Fruit fly (Drosophila melanogaster) whole organism, embryonic: Measurements from ENCODE around the gene hog.

Experiments
- Bdp1 ChIP-seq: fragments of 200-800 bp; sonication (Bioruptor generic); optimal IDR thresholded peaks from 3 replicates; lab custom pipeline; 2016; ENCODE audit warnings: missing biosample characterization, missing genetic modification characterization
- C15 ChIP-seq: fragments of 200-800 bp; sonication (Bioruptor generic); IDR thresholded peaks from 3 replicates; pipeline ENCODE4 v1.3.6; 2022; ENCODE audit warnings: missing biosample characterization, missing genetic modification characterization
- CG10321 ChIP-seq: fragments of 200-800 bp; sonication (Bioruptor generic); IDR thresholded peaks from 2 replicates; pipeline ENCODE4 v1.3.6; 2022; ENCODE audit warnings: missing biosample characterization, missing genetic modification characterization
- CG11504 ChIP-seq: fragments of 200-800 bp; sonication (Bioruptor generic); optimal IDR thresholded peaks from 3 replicates; lab custom pipeline; 2019; ENCODE audit warnings: missing biosample characterization, mild to moderate bottlenecking, missing genetic modification characterization, moderate library complexity
- CG12219 ChIP-seq: fragments of 200-800 bp; sonication (Bioruptor generic); optimal IDR thresholded peaks from 3 replicates; lab custom pipeline; 2018; ENCODE audit warnings: missing biosample characterization, mild to moderate bottlenecking, missing genetic modification characterization
- CG12659 ChIP-seq: fragments of 200-800 bp; sonication (Bioruptor generic); optimal IDR thresholded peaks from 3 replicates; lab custom pipeline; 2017; ENCODE audit warnings: mild to moderate bottlenecking, missing biosample characterization, missing genetic modification reagents, missing genetic modification characterization
- CG13775 ChIP-seq: fragments of 200-800 bp; sonication (Bioruptor generic); optimal IDR thresholded peaks from 3 replicates; lab custom pipeline; 2017; ENCODE audit warnings: missing biosample characterization, mild to moderate bottlenecking, missing genetic modification characterization
- CG15269 ChIP-seq: fragments of 200-800 bp; sonication (Bioruptor generic); optimal IDR thresholded peaks from 2 replicates; lab custom pipeline; 2018; ENCODE audit warnings: missing biosample characterization, mild to moderate bottlenecking, missing genetic modification characterization, moderate library complexity
- CG16813 ChIP-seq: fragments of 200-800 bp; sonication (Bioruptor generic); IDR thresholded peaks from 3 replicates; pipeline ENCODE4 v1.3.6; 2022; ENCODE audit warnings: missing biosample characterization, missing genetic modification characterization; ENCODE audit not compliant: partially characterized antibody
- CG17802 ChIP-seq: fragments of 200-800 bp; sonication (Bioruptor generic); optimal IDR thresholded peaks from 2 replicates; lab custom pipeline; 2018; ENCODE audit warnings: missing biosample characterization, mild to moderate bottlenecking, missing genetic modification characterization, moderate library complexity
- CG18476 ChIP-seq: fragments of 200-800 bp; sonication (Bioruptor generic); optimal IDR thresholded peaks from 2 replicates; lab custom pipeline; 2016; ENCODE audit warnings: missing biosample characterization, mild to moderate bottlenecking, missing genetic modification characterization
- CG18599 ChIP-seq: fragments of 200-800 bp; sonication (Bioruptor generic); optimal IDR thresholded peaks from 3 replicates; lab custom pipeline; 2017; ENCODE audit warnings: missing biosample characterization, missing genetic modification characterization, mild to moderate bottlenecking, moderate library complexity, missing genetic modification reagents
- CG2120 ChIP-seq: fragments of 200-800 bp; sonication (Bioruptor generic); optimal IDR thresholded peaks from 3 replicates; lab custom pipeline; 2016; ENCODE audit warnings: missing biosample characterization, missing genetic modification characterization
- CG2678 ChIP-seq: fragments of 200-800 bp; sonication (Bioruptor generic); optimal IDR thresholded peaks from 3 replicates; lab custom pipeline; 2019; ENCODE audit warnings: missing biosample characterization, mild to moderate bottlenecking, missing genetic modification characterization, moderate library complexity
- CG34422 ChIP-seq: fragments of 200-800 bp; sonication (Bioruptor generic); IDR thresholded peaks from 3 replicates; pipeline ENCODE4 v1.3.6; 2022; ENCODE audit warnings: missing biosample characterization, missing genetic modification characterization
- CG3995 ChIP-seq: fragments of 200-800 bp; sonication (Bioruptor generic); optimal IDR thresholded peaks from 3 replicates; lab custom pipeline; 2016; ENCODE audit warnings: missing biosample characterization, missing genetic modification characterization
- CG6683 ChIP-seq: fragments of 200-800 bp; sonication (Bioruptor generic); optimal IDR thresholded peaks from 2 replicates; lab custom pipeline; 2017; ENCODE audit warnings: missing biosample characterization, mild to moderate bottlenecking, missing genetic modification characterization, missing genetic modification reagents
- CG6765 ChIP-seq: fragments of 200-800 bp; sonication (Bioruptor generic); optimal IDR thresholded peaks from 3 replicates; lab custom pipeline; 2017; ENCODE audit warnings: missing biosample characterization, mild to moderate bottlenecking, missing genetic modification characterization
- CG8290 ChIP-seq, 3 experiments: fragments of 200-800 bp; sonication (Bioruptor generic); optimal IDR thresholded peaks; 2 replicates each; lab custom pipeline; 2016 to 2019; ENCODE audit warnings: missing biosample characterization in 3 of 3, missing genetic modification characterization in 3 of 3, mild to moderate bottlenecking in 2 of 3, moderate library complexity in 1 of 3
- CG9797 ChIP-seq: fragments of 200-800 bp; sonication (Bioruptor generic); optimal IDR thresholded peaks from 3 replicates; lab custom pipeline; 2018; ENCODE audit warnings: missing biosample characterization, mild to moderate bottlenecking, missing genetic modification characterization
- Dbx ChIP-seq: fragments of 200-800 bp; sonication (Bioruptor generic); IDR thresholded peaks from 3 replicates; pipeline ENCODE4 v1.3.6; 2022; ENCODE audit warnings: missing biosample characterization, missing genetic modification characterization
- Dip3 ChIP-seq: fragments of 200-800 bp; sonication (Bioruptor generic); optimal IDR thresholded peaks from 3 replicates; lab custom pipeline; 2016; ENCODE audit warnings: missing biosample characterization, missing genetic modification characterization
- Eip74EF ChIP-seq, 2 experiments: fragments of 200-800 bp in 1 of 2; fragments of >200 bp in 1 of 2; sonication (Bioruptor generic) in 1 of 2; optimal IDR thresholded peaks; 2 replicates each; lab custom pipeline; 2017 to 2019; ENCODE audit warnings: missing biosample characterization in 2 of 2, missing genetic modification characterization in 2 of 2, mild to moderate bottlenecking in 1 of 2, moderate library complexity in 1 of 2
- Fer1 ChIP-seq: fragments of 200-800 bp; sonication (Bioruptor generic); optimal IDR thresholded peaks from 2 replicates; lab custom pipeline; 2017; ENCODE audit warnings: missing biosample characterization, mild to moderate bottlenecking, missing genetic modification characterization
- Gsc ChIP-seq: fragments of 200-800 bp; sonication (Bioruptor generic); IDR thresholded peaks from 2 replicates; pipeline ENCODE4 v1.3.6; 2022; ENCODE audit warnings: missing biosample characterization, missing genetic modification characterization
- Hr51 ChIP-seq, 2 experiments: fragments of 200-800 bp; sonication (Bioruptor generic); optimal IDR thresholded peaks; 2 replicates in 1 of 2; 3 replicates in 1 of 2; lab custom pipeline; 2016 to 2018; ENCODE audit warnings: missing biosample characterization in 2 of 2, missing genetic modification characterization in 2 of 2, mild to moderate bottlenecking in 1 of 2, moderate library complexity in 1 of 2
- Jarid2 ChIP-seq: fragments of 200-800 bp; sonication (Bioruptor generic); optimal IDR thresholded peaks from 3 replicates; lab custom pipeline; 2017; ENCODE audit warnings: mild to moderate bottlenecking, missing biosample characterization, missing genetic modification reagents, missing genetic modification characterization
- Kr ChIP-seq: fragments of 200-800 bp; sonication (Bioruptor generic); optimal IDR thresholded peaks from 2 replicates; lab custom pipeline; 2017; ENCODE audit warnings: missing biosample characterization, mild to moderate bottlenecking, missing genetic modification characterization
- Med ChIP-seq: fragments of 200-800 bp; sonication (Bioruptor generic); peaks from one replicate; lab custom pipeline; 2016; ENCODE audit warnings: missing biosample characterization, missing genetic modification characterization, mild to moderate bottlenecking, inconsistent platforms, moderate library complexity
- NfI ChIP-seq: fragments of 200-800 bp; sonication (Bioruptor generic); optimal IDR thresholded peaks from 3 replicates; lab custom pipeline; 2018; ENCODE audit warnings: missing biosample characterization, mild to moderate bottlenecking, missing genetic modification characterization, moderate library complexity
- Rfx ChIP-seq: fragments of 200-800 bp; sonication (Bioruptor generic); IDR thresholded peaks from 2 replicates; pipeline ENCODE4 v1.3.6; 2022; ENCODE audit warnings: missing biosample characterization, missing genetic modification characterization
- crol ChIP-seq: fragments of 200-800 bp; sonication (Bioruptor generic); IDR thresholded peaks from 2 replicates; pipeline ENCODE4 v1.3.6; 2022; ENCODE audit warnings: missing biosample characterization, missing genetic modification characterization
- dmrt99B ChIP-seq: fragments of 200-800 bp; sonication (Bioruptor generic); optimal IDR thresholded peaks from 2 replicates; lab custom pipeline; 2018; ENCODE audit warnings: missing biosample characterization, mild to moderate bottlenecking, missing genetic modification characterization, moderate library complexity
- dysf ChIP-seq: fragments of 200-800 bp; sonication (Bioruptor generic); IDR thresholded peaks from 3 replicates; pipeline ENCODE4 v1.3.6; 2022; ENCODE audit warnings: missing biosample characterization, missing genetic modification characterization
- fd3F ChIP-seq: fragments of 200-800 bp; sonication (Bioruptor generic); optimal IDR thresholded peaks from 2 replicates; lab custom pipeline; 2018; ENCODE audit warnings: missing biosample characterization, mild to moderate bottlenecking, missing genetic modification characterization, moderate library complexity
- fd96Cb ChIP-seq: fragments of 200-800 bp; sonication (Bioruptor generic); optimal IDR thresholded peaks from 2 replicates; lab custom pipeline; 2018; ENCODE audit warnings: missing biosample characterization, mild to moderate bottlenecking, missing genetic modification characterization, moderate library complexity
- grau ChIP-seq: fragments of 200-800 bp; optimal IDR thresholded peaks from 3 replicates; lab custom pipeline; 2019; ENCODE audit warnings: missing biosample characterization, mild to moderate bottlenecking, missing genetic modification characterization, moderate library complexity
- her ChIP-seq: fragments of 200-800 bp; sonication (Bioruptor generic); optimal IDR thresholded peaks from 2 replicates; lab custom pipeline; 2016; ENCODE audit warnings: missing biosample characterization, missing genetic modification characterization
- lab ChIP-seq: fragments of 200-800 bp; sonication (Bioruptor generic); optimal IDR thresholded peaks from 3 replicates; lab custom pipeline; 2017; ENCODE audit warnings: missing biosample characterization, missing genetic modification characterization, mild to moderate bottlenecking, moderate library complexity, missing genetic modification reagents
- nau ChIP-seq: fragments of 200-800 bp; sonication (Bioruptor generic); optimal IDR thresholded peaks from 3 replicates; lab custom pipeline; 2017; ENCODE audit warnings: missing biosample characterization, mild to moderate bottlenecking, missing genetic modification characterization, missing genetic modification reagents
- pnt ChIP-seq: fragments of 200-800 bp; sonication (Bioruptor generic); optimal IDR thresholded peaks from 3 replicates; lab custom pipeline; 2016; ENCODE audit warnings: missing biosample characterization, missing genetic modification characterization
- pum ChIP-seq: fragments of 200-800 bp; sonication (Bioruptor generic); optimal IDR thresholded peaks from 2 replicates; lab custom pipeline; 2016; ENCODE audit warnings: missing biosample characterization, missing genetic modification characterization
- pzg ChIP-seq: fragments of 200-800 bp; sonication (Bioruptor generic); optimal IDR thresholded peaks from 3 replicates; lab custom pipeline; 2018; ENCODE audit warnings: missing biosample characterization, mild to moderate bottlenecking, missing genetic modification characterization, moderate library complexity
- row ChIP-seq: fragments of 200-800 bp; sonication (Bioruptor generic); IDR thresholded peaks from 3 replicates; pipeline ENCODE4 v1.3.6; 2022; ENCODE audit warnings: missing biosample characterization, missing genetic modification characterization
- sens ChIP-seq: fragments of 200-800 bp; sonication (Bioruptor generic); peaks from one replicate; lab custom pipeline; 2016; ENCODE audit warnings: missing biosample characterization, missing genetic modification characterization
- seq ChIP-seq: fragments of 200-800 bp; sonication (Bioruptor generic); IDR thresholded peaks from 2 replicates; pipeline ENCODE4 v1.3.6; 2022; ENCODE audit warnings: missing biosample characterization, missing genetic modification characterization
- slbo ChIP-seq: fragments of 200-800 bp; sonication (Bioruptor generic); IDR thresholded peaks from 2 replicates; pipeline ENCODE4 v1.3.6; 2022; ENCODE audit warnings: missing biosample characterization, missing genetic modification characterization
- vnd ChIP-seq: fragments of 200-800 bp; sonication (Bioruptor generic); IDR thresholded peaks from 3 replicates; pipeline ENCODE4 v1.3.6; 2022; ENCODE audit warnings: missing biosample characterization, missing genetic modification characterization; ENCODE audit not compliant: partially characterized antibody
- z ChIP-seq: fragments of 200-800 bp; sonication (Bioruptor generic); IDR thresholded peaks from 3 replicates; pipeline ENCODE4 v1.3.6; 2022; ENCODE audit warnings: missing biosample characterization, missing genetic modification characterization

Gene hog

DNA sequence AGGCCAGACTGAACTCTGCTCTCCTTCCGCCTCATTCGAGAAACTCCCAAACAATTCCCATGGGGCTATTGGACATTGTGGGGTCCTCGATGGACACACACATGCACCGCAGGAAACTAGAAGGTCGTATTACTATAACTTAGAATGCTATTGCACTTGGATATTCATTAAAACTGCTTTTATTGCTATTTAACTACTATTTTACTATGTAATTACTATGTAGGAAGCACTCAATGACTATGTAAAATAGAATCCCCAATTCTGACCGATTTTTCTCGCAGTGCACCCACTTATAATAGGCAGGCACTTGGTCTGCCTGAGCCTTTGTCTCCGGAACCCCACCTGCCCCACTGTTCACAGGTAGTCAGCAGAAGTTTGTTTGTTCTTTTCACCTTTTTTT, 6.3 kb upstream of the hog start:
- TF ChIP-seq CG18599 (GFP tag; lab: Kevin White, UChicago) (peak; percentile 58), dmrt99B (tag; lab: Kevin White, UChicago) (peak; percentile 25), Dbx (peak; percentile 31; the same call in 1 of the 3 replicates), CG18476 (GFP tag; lab: Kevin White, UChicago) (no peak), CG11504 (peak; percentile 11), sens (GFP tag; lab: Kevin White, UChicago) (peak; percentile 64), CG2678 (tag; lab: Kevin White, UChicago) (peak; percentile 26), lab (peak; percentile 49), slbo (GFP tag; lab: Robert Waterston, UW) (0 out of 2 replicates have a peak, but pooled peaks have one; percentile 25), CG10321 (no peak), Med (peak; percentile 71), CG8290 (GFP tag; optimal IDR thresholded peaks at IDR 0.05; lab: Kevin White, UChicago) (no peak), CG8290 (tag; optimal IDR thresholded peaks at IDR 0.05; lab: Kevin White, UChicago) (peak in 1 of 2 experiments; percentile 24), pum (GFP tag; lab: Kevin White, UChicago) (no peak), CG2120 (GFP tag; lab: Kevin White, UChicago) (peak; percentile 24), Bdp1 (GFP tag; lab: Kevin White, UChicago) (no peak), dysf (GFP tag; lab: Robert Waterston, UW) (peak; percentile 45; the same call in 1 of the 3 replicates), row (GFP tag; lab: Robert Waterston, UW) (peak; percentile 41; the same call in 1 of the 3 replicates), Fer1 (GFP tag; lab: Kevin White, UChicago) (peak; percentile 9), Hr51 (GFP tag; optimal IDR thresholded peaks at IDR 0.05; lab: Kevin White, UChicago) (peak in 1 of 2 experiments; percentile 7), CG6683 (no peak), Rfx (GFP tag; lab: Robert Waterston, UW) (0 out of 2 replicates have a peak, but pooled peaks have one; percentile 21), grau (peak; percentile 7), NfI (GFP tag; lab: Kevin White, UChicago) (peak; percentile 10), seq (GFP tag; lab: Robert Waterston, UW) (no peak)

- TF ChIP-seq fd96Cb (tag; lab: Kevin White, UChicago) (peak; percentile 56), Eip74EF (GFP tag; optimal IDR thresholded peaks at IDR 0.05; lab: Kevin White, UChicago) (peak in 1 of 2 experiments; percentile 74), nau (GFP tag; lab: Kevin White, UChicago) (peak; percentile 92), CG9797 (no peak), CG16813 (GFP tag; lab: Robert Waterston, UW) (no peak), fd3F (GFP tag; lab: Kevin White, UChicago) (peak; percentile 65), crol (0 out of 2 replicates have a peak, but pooled peaks have one; percentile 29), her (peak; percentile 68), z (GFP tag; lab: Robert Waterston, UW) (0 out of 3 replicates have a peak, but pooled peaks have one; percentile 58), CG17802 (tag; lab: Kevin White, UChicago) (peak; percentile 58), CG15269 (tag; lab: Kevin White, UChicago) (peak; percentile 72), CG13775 (GFP tag; lab: Kevin White, UChicago) (peak; percentile 38), CG12659 (GFP tag; lab: Kevin White, UChicago) (peak; percentile 81), pzg (GFP tag; lab: Kevin White, UChicago) (no peak), Dip3 (peak; percentile 33), Jarid2 (peak; percentile 70), C15 (GFP tag; lab: Robert Waterston, UW) (peak; percentile 56; the same call in 1 of the 3 replicates), CG34422 (peak; percentile 61; the same call in 2 of the 3 replicates), Gsc (GFP tag; lab: Robert Waterston, UW) (no peak), CG12219 (GFP tag; lab: Kevin White, UChicago) (peak; percentile 81), CG6765 (GFP tag; lab: Kevin White, UChicago) (peak; percentile 81), pnt (GFP tag; lab: Kevin White, UChicago) (peak; percentile 65), CG3995 (no peak), Kr (GFP tag; lab: Kevin White, UChicago) (peak; percentile 49), vnd (no peak)
Observed at dm6 chrX:14717245-14717644, 1.5 kb downstream of the hog start.
